Worm (Caenorhabditis elegans): Measurements from ENCODE around the gene gyf-1.

gyf-1 gene

DNA sequence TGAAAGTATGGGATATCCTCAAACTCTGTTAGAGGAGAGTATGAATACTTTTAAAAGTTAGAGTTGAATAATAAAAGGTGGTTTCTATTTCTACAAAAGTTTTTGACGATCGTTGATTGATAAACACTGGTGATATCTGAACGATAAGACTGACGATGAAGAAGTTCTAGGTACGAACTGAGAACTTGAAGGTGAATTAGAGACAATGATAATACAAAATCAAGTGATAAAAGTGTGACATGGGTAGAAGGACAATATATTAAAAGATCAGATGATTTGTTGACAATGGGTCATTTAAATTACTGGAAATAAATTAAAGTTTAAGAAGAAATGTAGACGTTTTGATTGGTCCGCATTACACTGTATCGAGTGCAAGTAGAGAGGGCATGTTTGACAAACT lies 11.4 kb downstream of the gyf-1 start, which contains the start of gene C18H9.5:
C18H9.5 (minus strand) TSS at position 179 of the 400 bp plus-strand sequence.
- TF ChIP-seq ceh-6 (GFP tag; optimal IDR thresholded peaks at IDR 0.05) (no peak), ref-2 (tag; optimal IDR thresholded peaks at IDR 0.05) (no peak), eyg-1 (tag; optimal IDR thresholded peaks at IDR 0.05) (no peak), dmd-4 (tag; optimal IDR thresholded peaks at IDR 0.05; ENCODE audit: borderline replicate concordance) (no peak), ztf-16 (tag; optimal IDR thresholded peaks at IDR 0.05) (no peak), tbx-2 (tag; optimal IDR thresholded peaks at IDR 0.05) (no peak), npax-4 (tag; optimal IDR thresholded peaks at IDR 0.05) (no peak)

DNA sequence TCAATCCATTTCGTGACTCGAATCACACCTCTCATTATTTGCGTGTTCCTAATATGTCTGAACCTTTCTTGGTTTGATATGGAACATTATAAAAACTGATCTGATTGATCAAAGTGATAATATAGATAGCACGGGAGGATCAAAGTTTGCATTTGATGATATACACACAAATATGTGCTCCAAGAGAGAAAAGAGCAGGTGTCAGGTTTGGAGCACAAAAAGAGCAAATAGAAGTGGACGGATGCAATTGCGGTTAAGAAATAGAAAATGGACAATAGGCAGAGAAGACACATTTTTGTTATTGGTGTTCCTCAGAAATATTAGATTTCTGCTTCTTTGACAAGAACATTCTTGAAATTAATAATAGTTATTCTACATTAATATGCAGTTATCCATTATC lies 14.7 kb downstream of the gyf-1 start, which contains the start of gene C18H9.1:
C18H9.1 (plus strand) TSS at position 301 of the 400 bp plus-strand sequence.
- TF ChIP-seq fkh-10 (GFP tag; optimal IDR thresholded peaks at IDR 0.05) (no peak), K09A11.1 (tag; optimal IDR thresholded peaks at IDR 0.05; ENCODE audit: insufficient read depth) (no peak), lim-6 (tag; optimal IDR thresholded peaks at IDR 0.05) (no peak), pax-1 (tag; optimal IDR thresholded peaks at IDR 0.05) (no peak), nhr-11 (tag; optimal IDR thresholded peaks at IDR 0.05) (no peak), C38D4.7 (GFP tag; optimal IDR thresholded peaks at IDR 0.05) (no peak), K02D7.2 (tag; optimal IDR thresholded peaks at IDR 0.05) (no peak), ceh-2 (tag; optimal IDR thresholded peaks at IDR 0.05) (no peak), nfya-1 (tag; optimal IDR thresholded peaks at IDR 0.05) (no peak), hlh-15 (tag; optimal IDR thresholded peaks at IDR 0.05) (no peak), unc-42 (tag; optimal IDR thresholded peaks at IDR 0.05) (no peak)

DNA sequence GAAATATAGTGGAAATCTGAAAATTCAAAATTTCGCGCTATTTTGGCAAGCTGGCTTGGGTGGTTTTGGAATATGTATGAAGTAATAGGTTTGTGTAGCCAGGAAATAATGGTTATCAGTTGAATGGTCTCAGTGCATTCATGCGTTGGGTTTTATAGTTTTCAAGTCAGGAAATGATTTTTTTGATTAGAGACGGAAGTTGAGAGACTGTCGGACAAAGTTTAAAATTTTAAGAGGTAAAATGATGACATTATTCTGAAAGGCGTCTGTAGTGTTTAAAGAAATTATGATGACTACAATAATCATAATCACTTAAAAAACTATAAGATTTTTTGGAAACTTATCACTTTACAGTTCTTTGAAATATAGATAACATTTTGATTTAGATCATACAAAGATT lies 17.5 kb downstream of the gyf-1 start, which contains the start of gene C18H9.6:
C18H9.6 (minus strand) TSS at position 129 of the 400 bp plus-strand sequence.
- TF ChIP-seq nhr-232 (tag; optimal IDR thresholded peaks at IDR 0.05) (no peak), pax-1 (tag; optimal IDR thresholded peaks at IDR 0.05) (no peak), elt-2 (tag; optimal IDR thresholded peaks at IDR 0.05) (no peak), tbx-2 (tag; optimal IDR thresholded peaks at IDR 0.05) (no peak), pros-1 (tag; optimal IDR thresholded peaks at IDR 0.05) (no peak), npax-4 (tag; optimal IDR thresholded peaks at IDR 0.05) (no peak), sdc-2 (tag; optimal IDR thresholded peaks at IDR 0.05) (no peak), eyg-1 (tag; optimal IDR thresholded peaks at IDR 0.05) (no peak), ceh-19 (GFP tag; optimal IDR thresholded peaks at IDR 0.05) (no peak), ceh-34 (tag; optimal IDR thresholded peaks at IDR 0.05) (no peak), hlh-30 (tag; optimal IDR thresholded peaks at IDR 0.05; ENCODE audit: insufficient read depth) (no peak), fkh-10 (GFP tag; optimal IDR thresholded peaks at IDR 0.05) (no peak), mec-3 (tag; optimal IDR thresholded peaks at IDR 0.05; ENCODE audit: borderline replicate concordance) (no peak), nfya-1 (tag; optimal IDR thresholded peaks at IDR 0.05) (no peak), ceh-2 (tag; optimal IDR thresholded peaks at IDR 0.05) (no peak)

- TF ChIP-seq ceh-31 (tag; optimal IDR thresholded peaks at IDR 0.05) (no peak), unc-55 (GFP tag; optimal IDR thresholded peaks at IDR 0.05) (peak; percentile 66), ceh-18 (tag; optimal IDR thresholded peaks at IDR 0.05) (peak; percentile 19)
Measured at ce11 chrII:6705593-6706228, 21.7 kb downstream of the gyf-1 start, which contains the start of gene rpy-1. rpy-1 (minus strand) TSS chrII:6705643.

- TF ChIP-seq hlh-30 (tag; optimal IDR thresholded peaks at IDR 0.05; ENCODE audit: insufficient read depth) (no peak), pros-1 (tag; optimal IDR thresholded peaks at IDR 0.05) (no peak), K09A11.1 (tag; optimal IDR thresholded peaks at IDR 0.05; ENCODE audit: insufficient read depth) (no peak), zip-5 (tag; optimal IDR thresholded peaks at IDR 0.05) (no peak), eyg-1 (tag; optimal IDR thresholded peaks at IDR 0.05) (no peak), tbx-7 (tag; optimal IDR thresholded peaks at IDR 0.05) (no peak), unc-3 (GFP tag; conservative IDR thresholded peaks at IDR 0.05) (no peak), unc-3 (tag; optimal IDR thresholded peaks at IDR 0.05) (peak; percentile 65), unc-42 (tag; optimal IDR thresholded peaks at IDR 0.05) (peak; percentile 72), ceh-45 (GFP tag; IDR thresholded peaks at IDR 0.05) (no peak)
Measured at ce11 chrII:6706552-6707091, 22.6 kb downstream of the gyf-1 start.

Measured in whole organism, late embryonic.